Fruit fly (Drosophila melanogaster) whole organism, pupa: ENCODE measurements around the gene LSm3.

Source experiments
- CG10348 ChIP-seq: fragments of 200-800 bp; sonication (Bioruptor generic); IDR thresholded peaks from 2 replicates; pipeline ENCODE4 v1.3.6; 2022; ENCODE audit warnings: missing biosample characterization, missing genetic modification characterization
- CG12605 ChIP-seq: fragments of 200-800 bp; sonication (Bioruptor generic); IDR thresholded peaks from 2 replicates; pipeline ENCODE4 v1.3.6; 2022; ENCODE audit warnings: missing biosample characterization, missing genetic modification characterization
- CG13204 ChIP-seq: fragments of 200-800 bp; sonication (Bioruptor generic); optimal IDR thresholded peaks from 2 replicates; lab custom pipeline; 2018; ENCODE audit warnings: missing biosample characterization, mild to moderate bottlenecking, missing genetic modification characterization, moderate library complexity
- CG14655 ChIP-seq: fragments of 200-800 bp; sonication (Bioruptor generic); optimal IDR thresholded peaks from 3 replicates; lab custom pipeline; 2017; ENCODE audit warnings: mild to moderate bottlenecking, missing biosample characterization, missing genetic modification reagents, missing genetic modification characterization
- CG15710 ChIP-seq: fragments of 200-800 bp; sonication (Bioruptor generic); optimal IDR thresholded peaks from 2 replicates; lab custom pipeline; 2018; ENCODE audit warnings: missing biosample characterization, mild to moderate bottlenecking, missing genetic modification characterization, moderate library complexity
- CG17806 ChIP-seq: fragments of 200-800 bp; sonication (Bioruptor generic); optimal IDR thresholded peaks from 2 replicates; lab custom pipeline; 2018; ENCODE audit warnings: missing biosample characterization, mild to moderate bottlenecking, missing genetic modification characterization, moderate library complexity
- CG32121 ChIP-seq: fragments of 200-800 bp; sonication (Bioruptor generic); IDR thresholded peaks from 2 replicates; pipeline ENCODE4 v1.3.6; 2022; ENCODE audit warnings: missing biosample characterization, missing genetic modification characterization
- CG34367 ChIP-seq: fragments of 200-800 bp; sonication (Bioruptor generic); optimal IDR thresholded peaks from 2 replicates; lab custom pipeline; 2018; ENCODE audit warnings: missing biosample characterization, mild to moderate bottlenecking, missing genetic modification characterization
- CG4496 ChIP-seq: fragments of 200-800 bp; sonication (Bioruptor generic); IDR thresholded peaks from 3 replicates; pipeline ENCODE4 v1.3.6; 2022; ENCODE audit warnings: missing biosample characterization, missing genetic modification characterization
- CG8159 ChIP-seq: fragments of 200-800 bp; sonication (Bioruptor generic); optimal IDR thresholded peaks from 3 replicates; lab custom pipeline; 2018; ENCODE audit warnings: missing biosample characterization, mild to moderate bottlenecking, missing genetic modification characterization, moderate library complexity
- CG8301 ChIP-seq: fragments of 200-800 bp; sonication (Bioruptor generic); optimal IDR thresholded peaks from 2 replicates; lab custom pipeline; 2018; ENCODE audit warnings: missing biosample characterization, mild to moderate bottlenecking, missing genetic modification characterization
- CG9948 ChIP-seq: fragments of 200-800 bp; sonication (Bioruptor generic); optimal IDR thresholded peaks from 2 replicates; lab custom pipeline; 2018; ENCODE audit warnings: missing biosample characterization, mild to moderate bottlenecking, missing genetic modification characterization, moderate library complexity
- D1 ChIP-seq: fragments of 200-800 bp; sonication (Bioruptor generic); optimal IDR thresholded peaks from 2 replicates; lab custom pipeline; 2018; ENCODE audit warnings: missing biosample characterization, mild to moderate bottlenecking, missing genetic modification characterization, moderate library complexity
- EcR ChIP-seq: fragments of 200-800 bp; sonication (Bioruptor generic); optimal IDR thresholded peaks from 3 replicates; lab custom pipeline; 2019; ENCODE audit warnings: missing biosample characterization, missing genetic modification characterization, mild to moderate bottlenecking, moderate library complexity, missing genetic modification reagents
- Ets98B ChIP-seq: fragments of 200-800 bp; sonication (Bioruptor generic); IDR thresholded peaks from 2 replicates; pipeline ENCODE4 v1.3.6; 2022; ENCODE audit warnings: missing biosample characterization, missing genetic modification characterization
- Pif1A ChIP-seq: fragments of 200-800 bp; sonication (Bioruptor generic); optimal IDR thresholded peaks from 3 replicates; lab custom pipeline; 2016; ENCODE audit warnings: missing biosample characterization, missing genetic modification characterization
- Pif1B ChIP-seq: fragments of 200-800 bp; sonication (Bioruptor generic); optimal IDR thresholded peaks from 3 replicates; lab custom pipeline; 2016; ENCODE audit warnings: missing biosample characterization, missing genetic modification characterization
- Snoo ChIP-seq: fragments of 200-800 bp; sonication (Bioruptor generic); optimal IDR thresholded peaks from 3 replicates; lab custom pipeline; 2017; ENCODE audit warnings: missing biosample characterization, mild to moderate bottlenecking, missing genetic modification characterization, inconsistent platforms
- fd96Ca ChIP-seq: fragments of 200-800 bp; sonication (Bioruptor generic); IDR thresholded peaks from 3 replicates; pipeline ENCODE4 v1.3.6; 2022; ENCODE audit warnings: missing biosample characterization, missing genetic modification characterization
- gl ChIP-seq: fragments of 200-800 bp; sonication (Bioruptor generic); optimal IDR thresholded peaks from 2 replicates; lab custom pipeline; 2018; ENCODE audit warnings: missing biosample characterization, mild to moderate bottlenecking, missing genetic modification characterization
- rn ChIP-seq: fragments of 200-800 bp; sonication (Bioruptor generic); IDR thresholded peaks from 2 replicates; pipeline ENCODE4 v1.3.6; 2022; ENCODE audit warnings: missing biosample characterization, missing genetic modification characterization

Gene LSm3

dm6 chr3R:24038736-24039556 is 42.9 kb downstream of the LSm3 start, which contains the start of gene Miro:
TSS of gene Miro (minus strand) at chr3R:24038847.
- TF ChIP-seq CG14655 (GFP tag; lab: Kevin White, UChicago) (no peak), CG34367 (tag; lab: Kevin White, UChicago) (no peak), D1 (no peak), CG17806 (tag; lab: Kevin White, UChicago) (no peak), CG13204 (peak; percentile 51), CG32121 (GFP tag; lab: Robert Waterston, UW) (no peak), rn (GFP tag; lab: Robert Waterston, UW) (no peak), CG12605 (GFP tag; lab: Robert Waterston, UW) (no peak), CG8301 (tag; lab: Kevin White, UChicago) (no peak), gl (peak; percentile 32), CG4496 (GFP tag; lab: Robert Waterston, UW) (no peak), CG10348 (GFP tag; lab: Robert Waterston, UW) (no peak), fd96Ca (GFP tag; lab: Robert Waterston, UW) (no peak), CG15710 (tag; lab: Kevin White, UChicago) (no peak), Snoo (peak; percentile 34), CG9948 (tag; lab: Kevin White, UChicago) (no peak), CG8159 (no peak), Ets98B (GFP tag; lab: Robert Waterston, UW) (no peak), Pif1B (GFP tag; lab: Kevin White, UChicago) (no peak), EcR (GFP tag; lab: Kevin White, UChicago) (peak; percentile 86), Pif1A (GFP tag; lab: Kevin White, UChicago) (no peak)
